Worm (Caenorhabditis elegans) whole organism, L1 larva: Measurements from ENCODE around the gene R03G5.6.

Source experiments
- dpl-1 ChIP-seq, 3 experiments: fragments of 150-350 bp in 2 of 3; sonication (generic microtip) in 1 of 3; optimal IDR thresholded peaks; 2 replicates each; lab custom pipeline; 2014 to 2017; ENCODE audit warnings: missing biosample characterization in 3 of 3, missing genetic modification characterization in 3 of 3, missing genetic modification reagents in 3 of 3
- fkh-4 ChIP-seq: sonication (generic microtip); optimal IDR thresholded peaks from 2 replicates; lab custom pipeline; 2016; ENCODE audit warnings: missing compliant biosample characterization, missing genetic modification characterization, borderline replicate concordance
- grh-1 ChIP-seq: fragments of 200-800 bp; sonication (Bioruptor generic); IDR thresholded peaks from 2 replicates; pipeline ENCODE4 v1.3.6; 2022; ENCODE audit warnings: missing genetic modification reagents, missing genetic modification characterization, missing compliant biosample characterization
- lin-15B ChIP-seq: fragments of 150-350 bp; sonication (generic microtip); optimal IDR thresholded peaks from 3 replicates; lab custom pipeline; 2014; ENCODE audit warnings: missing biosample characterization, missing genetic modification characterization
- nhr-76 ChIP-seq: sonication (generic microtip); optimal IDR thresholded peaks from 2 replicates; lab custom pipeline; 2017; ENCODE audit warnings: missing biosample characterization, missing genetic modification characterization
- nhr-77 ChIP-seq: fragments of 150-350 bp; optimal IDR thresholded peaks from 2 replicates; lab custom pipeline; 2014; ENCODE audit warnings: missing biosample characterization, missing genetic modification characterization
- rnt-1 ChIP-seq: sonication (generic microtip); optimal IDR thresholded peaks from 2 replicates; lab custom pipeline; 2016; ENCODE audit warnings: mild to moderate bottlenecking, missing genetic modification characterization, moderate library complexity, missing compliant biosample characterization

- TF ChIP-seq lin-15B (tag; lab: Kevin White, UChicago) (no peak), nhr-76 (tag; lab: Kevin White, UChicago) (no peak), rnt-1 (no peak), fkh-4 (tag; lab: Kevin White, UChicago) (no peak), nhr-77 (tag; lab: Kevin White, UChicago) (no peak), grh-1 (GFP tag; lab: Robert Waterston, UW) (no peak), dpl-1 (GFP tag; optimal IDR thresholded peaks at IDR 0.05; lab: Kevin White, UChicago) (no peak)
Measured at ce11 chrX:7810991-7811390, 5.7 kb downstream of the R03G5.6 start.
